Worm (Caenorhabditis elegans): ENCODE measurements around the gene plr-1.

The plr-1 gene

DNA sequence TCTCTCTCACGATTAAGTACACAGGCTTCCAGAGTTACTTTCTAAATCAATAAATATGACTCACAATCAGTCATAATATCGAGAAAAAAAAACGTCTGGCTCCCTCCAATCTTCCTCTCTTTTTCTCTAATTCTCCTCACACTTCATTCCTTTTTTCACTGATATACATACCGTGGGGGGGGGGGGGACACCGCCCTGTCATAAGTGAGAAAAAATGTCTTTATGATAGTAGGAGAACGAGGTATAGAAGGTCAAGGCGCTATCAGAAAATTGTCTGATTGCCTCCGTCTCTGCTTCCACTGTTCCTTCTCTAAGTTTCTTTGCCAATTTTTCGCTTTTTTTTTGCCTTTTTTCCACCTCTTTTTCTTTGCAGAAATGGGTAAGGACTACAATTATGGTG, 39.8 kb downstream of the plr-1 start, which contains the start of gene Y66D12A.24:
TSS of gene Y66D12A.24 (plus strand) at position 370 of the 400 bp plus-strand sequence.
- no peak for TF ChIP-seq lin-11 (tag; optimal IDR thresholded peaks at IDR 0.05)
- TF ChIP-seq elt-2 (tag; optimal IDR thresholded peaks at IDR 0.05): peak; percentile 43

ce11 chrIII:11500647-11501046, 44.0 kb downstream of the plr-1 start, which contains the start of gene nars-2:
Gene nars-2, minus strand, starts transcription at chrIII:11500747.
- TF ChIP-seq rnt-1 (tag; optimal IDR thresholded peaks at IDR 0.05) (no peak), pax-1 (tag; optimal IDR thresholded peaks at IDR 0.05) (no peak), ahr-1 (tag; optimal IDR thresholded peaks at IDR 0.05) (no peak), elt-4 (tag; optimal IDR thresholded peaks at IDR 0.05) (no peak), lin-11 (tag; optimal IDR thresholded peaks at IDR 0.05) (no peak), pros-1 (tag; optimal IDR thresholded peaks at IDR 0.05) (no peak), ceh-22 (tag; optimal IDR thresholded peaks at IDR 0.05) (no peak), ceh-9 (tag; optimal IDR thresholded peaks at IDR 0.05) (no peak), Y22D7AL.16 (tag; optimal IDR thresholded peaks at IDR 0.05) (no peak), nhr-232 (tag; optimal IDR thresholded peaks at IDR 0.05) (no peak), sox-4 (tag; optimal IDR thresholded peaks at IDR 0.05) (no peak), ama-1 (optimal IDR thresholded peaks at IDR 0.05) (no peak), pha-2 (tag; optimal IDR thresholded peaks at IDR 0.05) (no peak), ceh-19 (GFP tag; optimal IDR thresholded peaks at IDR 0.05) (no peak), madf-2 (tag; optimal IDR thresholded peaks at IDR 0.05) (no peak)

- no peak for TF ChIP-seq Y22D7AL.16 (tag; optimal IDR thresholded peaks at IDR 0.05)
- no peak for TF ChIP-seq ceh-48 (tag; optimal IDR thresholded peaks at IDR 0.05)
- no peak for TF ChIP-seq mec-3 (tag; optimal IDR thresholded peaks at IDR 0.05; ENCODE audit: borderline replicate concordance)
- no peak for TF ChIP-seq ceh-24 (tag; optimal IDR thresholded peaks at IDR 0.05)
- TF ChIP-seq odd-2 (tag; optimal IDR thresholded peaks at IDR 0.05): no peak
- no peak for TF ChIP-seq ceh-31 (tag; optimal IDR thresholded peaks at IDR 0.05)
- TF ChIP-seq pha-2 (tag; optimal IDR thresholded peaks at IDR 0.05): no peak
- no peak for TF ChIP-seq pha-4 (tag; optimal IDR thresholded peaks at IDR 0.05)
- TF ChIP-seq ahr-1 (tag; optimal IDR thresholded peaks at IDR 0.05): no peak
- no peak for TF ChIP-seq unc-55 (GFP tag; optimal IDR thresholded peaks at IDR 0.05)
These were observed 46.1 kb downstream of the plr-1 start, which contains the start of gene tin-10 for ce11 chrIII:11502753-11503152. Gene tin-10, minus strand, starts transcription at chrIII:11502853.

- TF ChIP-seq nfya-1 (tag; optimal IDR thresholded peaks at IDR 0.05) (peak; percentile 33), ref-2 (tag; optimal IDR thresholded peaks at IDR 0.05) (no peak), che-1 (tag; optimal IDR thresholded peaks at IDR 0.05) (no peak), nhr-232 (tag; optimal IDR thresholded peaks at IDR 0.05) (no peak), zip-5 (tag; optimal IDR thresholded peaks at IDR 0.05) (no peak), npax-4 (tag; optimal IDR thresholded peaks at IDR 0.05) (no peak), ama-1 (optimal IDR thresholded peaks at IDR 0.05) (no peak)
These were observed 48.5 kb downstream of the plr-1 start, which contains the start of the genes Y66D12A.21 and spe-6 for ce11 chrIII:11505213-11505612. Gene Y66D12A.21, minus strand, starts transcription at chrIII:11505302. Gene spe-6, plus strand, starts transcription at chrIII:11505488.

ce11 chrIII:11505621-11506020, 48.9 kb downstream of the plr-1 start:
- no peak for TF ChIP-seq lim-6 (tag; optimal IDR thresholded peaks at IDR 0.05)
- TF ChIP-seq pat-9 (tag; optimal IDR thresholded peaks at IDR 0.05): no peak
- no peak for TF ChIP-seq mec-3 (tag; optimal IDR thresholded peaks at IDR 0.05; ENCODE audit: borderline replicate concordance)
- TF ChIP-seq sox-4 (tag; optimal IDR thresholded peaks at IDR 0.05): no peak
- TF ChIP-seq pqm-1 (tag; optimal IDR thresholded peaks at IDR 0.05): no peak
- no peak for TF ChIP-seq tbx-2 (tag; optimal IDR thresholded peaks at IDR 0.05)
- TF ChIP-seq dmd-4 (tag; optimal IDR thresholded peaks at IDR 0.05; ENCODE audit: borderline replicate concordance): no peak

- TF ChIP-seq rnt-1 (tag; optimal IDR thresholded peaks at IDR 0.05): no peak
- TF ChIP-seq ceh-30 (tag; optimal IDR thresholded peaks at IDR 0.05): no peak
- TF ChIP-seq C08G9.2 (tag; optimal IDR thresholded peaks at IDR 0.05): no peak
- TF ChIP-seq fkh-6 (tag; optimal IDR thresholded peaks at IDR 0.05): no peak
- no peak for TF ChIP-seq fax-1 (tag; optimal IDR thresholded peaks at IDR 0.05)
- TF ChIP-seq lim-6 (tag; optimal IDR thresholded peaks at IDR 0.05): no peak
These were observed 52.1 kb downstream of the plr-1 start, which contains the start of gene Y66D12A.19 for ce11 chrIII:11508816-11509215. Gene Y66D12A.19, plus strand, starts transcription at chrIII:11509081.

Data from whole organism, late embryonic.